Worm (Caenorhabditis elegans) whole organism, L4/young adult: ENCODE measurements around the gene Y39A3CL.3.

Source experiments
- W03F9.2 ChIP-seq: fragments of 150-350 bp; optimal IDR thresholded peaks from 2 replicates; lab custom pipeline; 2014; ENCODE audit warnings: missing biosample characterization, missing genetic modification characterization
- him-1 ChIP-seq: sonication (generic microtip); optimal IDR thresholded peaks from 2 replicates; lab custom pipeline; 2016; ENCODE audit warnings: missing genotype, missing genetic modification reagents, missing genetic modification characterization, missing compliant biosample characterization

DNA sequence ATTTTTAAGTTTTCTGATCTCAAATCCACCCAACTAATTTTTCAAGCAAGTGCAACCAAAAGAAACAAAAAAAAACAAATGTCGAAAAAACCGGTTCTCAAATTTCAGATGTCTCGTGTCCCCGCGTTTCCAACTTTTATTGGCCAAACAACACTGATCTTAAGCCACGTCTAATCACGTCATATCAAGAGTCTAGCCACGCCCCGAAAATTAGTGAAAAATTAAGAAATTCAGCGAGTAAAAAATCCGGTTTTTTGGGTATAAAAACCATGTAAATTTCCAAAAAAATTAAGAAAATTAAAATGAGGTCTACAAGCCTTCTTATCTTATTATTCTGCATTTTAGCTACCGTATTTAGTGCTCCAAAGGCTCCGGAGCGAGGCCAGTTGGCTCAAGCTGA is 14.4 kb upstream of the Y39A3CL.3 start, which contains the start of gene cnc-6:
- TF ChIP-seq W03F9.2 (tag; lab: Kevin White, UChicago): no peak
- no peak for TF ChIP-seq him-1 (tag; lab: Kevin White, UChicago)
